Fruit fly (Drosophila melanogaster) whole organism, embryonic: ENCODE data around the gene CG43707.

ENCODE experiments used
- ATbp ChIP-seq: fragments of 200-800 bp; sonication (Bioruptor generic); optimal IDR thresholded peaks from 2 replicates; lab custom pipeline; 2017; ENCODE audit warnings: missing biosample characterization, mild to moderate bottlenecking, missing genetic modification characterization, missing genetic modification reagents
- Aef1 ChIP-seq: fragments of 200-800 bp; sonication (Bioruptor generic); IDR thresholded peaks from 3 replicates; pipeline ENCODE4 v1.3.6; 2022; ENCODE audit warnings: missing biosample characterization, missing genetic modification characterization
- Atf-2 ChIP-seq: fragments of 200-800 bp; sonication (Bioruptor generic); optimal IDR thresholded peaks from 2 replicates; lab custom pipeline; 2016; ENCODE audit warnings: missing biosample characterization, missing genetic modification characterization
- B-H2 ChIP-seq: fragments of 200-800 bp; sonication (Bioruptor generic); optimal IDR thresholded peaks from 2 replicates; lab custom pipeline; 2018; ENCODE audit warnings: missing biosample characterization, mild to moderate bottlenecking, missing genetic modification characterization
- CG11560 ChIP-seq: fragments of 200-800 bp; sonication (Bioruptor generic); IDR thresholded peaks from 3 replicates; pipeline ENCODE4 v1.3.6; 2022; ENCODE audit warnings: missing biosample characterization, missing genetic modification characterization
- CG12744 ChIP-seq: fragments of 200-800 bp; sonication (Bioruptor generic); optimal IDR thresholded peaks from 2 replicates; lab custom pipeline; 2016; ENCODE audit warnings: missing biosample characterization, missing genetic modification characterization
- CG13287 ChIP-seq: fragments of 200-800 bp; sonication (Bioruptor generic); IDR thresholded peaks from 2 replicates; pipeline ENCODE4 v1.3.6; 2022; ENCODE audit warnings: missing biosample characterization, missing genetic modification characterization; ENCODE audit not compliant: partially characterized antibody
- CG1529 ChIP-seq: fragments of 200-800 bp; sonication (Bioruptor generic); optimal IDR thresholded peaks from 3 replicates; lab custom pipeline; 2018; ENCODE audit warnings: missing biosample characterization, missing genetic modification characterization
- CG1792 ChIP-seq: fragments of 200-800 bp; sonication (Bioruptor generic); optimal IDR thresholded peaks from 2 replicates; lab custom pipeline; 2016; ENCODE audit warnings: missing biosample characterization, missing genetic modification characterization
- CG18599 ChIP-seq: fragments of 200-800 bp; sonication (Bioruptor generic); optimal IDR thresholded peaks from 3 replicates; lab custom pipeline; 2017; ENCODE audit warnings: missing biosample characterization, missing genetic modification characterization, mild to moderate bottlenecking, moderate library complexity, missing genetic modification reagents
- CG2712 ChIP-seq: fragments of 200-800 bp; optimal IDR thresholded peaks from 3 replicates; lab custom pipeline; 2019; ENCODE audit warnings: missing biosample characterization, mild to moderate bottlenecking, missing genetic modification characterization, moderate library complexity
- CG32532 ChIP-seq: fragments of 200-800 bp; sonication (Bioruptor generic); IDR thresholded peaks from 2 replicates; pipeline ENCODE4 v1.3.6; 2022; ENCODE audit warnings: missing biosample characterization, missing genetic modification characterization
- CG3995 ChIP-seq: fragments of 200-800 bp; sonication (Bioruptor generic); optimal IDR thresholded peaks from 3 replicates; lab custom pipeline; 2016; ENCODE audit warnings: missing biosample characterization, missing genetic modification characterization
- CG4424 ChIP-seq: fragments of 200-800 bp; sonication (Bioruptor generic); optimal IDR thresholded peaks from 3 replicates; lab custom pipeline; 2016; ENCODE audit warnings: missing biosample characterization, missing genetic modification characterization
- CG4854 ChIP-seq: fragments of 200-800 bp; sonication (Bioruptor generic); optimal IDR thresholded peaks from 2 replicates; lab custom pipeline; 2016; ENCODE audit warnings: missing biosample characterization, missing genetic modification characterization, inconsistent platforms
- CG5245 ChIP-seq: fragments of 200-800 bp; sonication (Bioruptor generic); optimal IDR thresholded peaks from 3 replicates; lab custom pipeline; 2016; ENCODE audit warnings: missing biosample characterization, missing genetic modification characterization
- CG6813 ChIP-seq: fragments of 200-800 bp; sonication (Bioruptor generic); optimal IDR thresholded peaks from 2 replicates; lab custom pipeline; 2017; ENCODE audit warnings: missing biosample characterization, missing genetic modification characterization, mild to moderate bottlenecking, moderate library complexity, missing genetic modification reagents
- CG7745 ChIP-seq: fragments of 200-800 bp; sonication (Bioruptor generic); optimal IDR thresholded peaks from 2 replicates; lab custom pipeline; 2018; ENCODE audit warnings: missing biosample characterization, mild to moderate bottlenecking, missing genetic modification characterization, moderate library complexity
- CG7839 ChIP-seq: fragments of 200-800 bp; sonication (Bioruptor generic); optimal IDR thresholded peaks from 3 replicates; lab custom pipeline; 2018; ENCODE audit warnings: missing biosample characterization, mild to moderate bottlenecking, missing genetic modification characterization, moderate library complexity
- CG8281 ChIP-seq: fragments of 200-800 bp; sonication (Bioruptor generic); optimal IDR thresholded peaks from 2 replicates; lab custom pipeline; 2018; ENCODE audit warnings: missing biosample characterization, mild to moderate bottlenecking, missing genetic modification characterization, moderate library complexity
- CG8478 ChIP-seq: fragments of >200 bp; optimal IDR thresholded peaks from 2 replicates; lab custom pipeline; 2018
- Deaf1 ChIP-seq: fragments of 200-800 bp; optimal IDR thresholded peaks from 3 replicates; lab custom pipeline; 2019; ENCODE audit warnings: missing biosample characterization, mild to moderate bottlenecking, missing genetic modification characterization, moderate library complexity
- E2f1 ChIP-seq: fragments of 200-800 bp; sonication (Bioruptor generic); IDR thresholded peaks from 2 replicates; pipeline ENCODE4 v1.3.6; 2022; ENCODE audit warnings: missing biosample characterization, missing genetic modification characterization
- HLH54F ChIP-seq: fragments of 200-800 bp; sonication (Bioruptor generic); optimal IDR thresholded peaks from 3 replicates; lab custom pipeline; 2016; ENCODE audit warnings: missing biosample characterization, missing genetic modification characterization
- Mad ChIP-seq: fragments of 200-800 bp; sonication (Bioruptor generic); optimal IDR thresholded peaks from 2 replicates; lab custom pipeline; 2016; ENCODE audit warnings: missing biosample characterization, missing genetic modification characterization
- Nf-YC ChIP-seq: fragments of 200-800 bp; optimal IDR thresholded peaks from 3 replicates; lab custom pipeline; 2019; ENCODE audit warnings: missing biosample characterization, mild to moderate bottlenecking, missing genetic modification characterization, moderate library complexity
- Rfx ChIP-seq: fragments of 200-800 bp; sonication (Bioruptor generic); IDR thresholded peaks from 2 replicates; pipeline ENCODE4 v1.3.6; 2022; ENCODE audit warnings: missing biosample characterization, missing genetic modification characterization
- Side ChIP-seq: fragments of 200-800 bp; sonication (Bioruptor generic); optimal IDR thresholded peaks from 2 replicates; lab custom pipeline; 2016; ENCODE audit warnings: missing biosample characterization, missing genetic modification characterization
- Spps ChIP-seq: fragments of 200-800 bp; sonication (Bioruptor generic); optimal IDR thresholded peaks from 2 replicates; lab custom pipeline; 2018; ENCODE audit warnings: missing biosample characterization, mild to moderate bottlenecking, missing genetic modification characterization
- Ssrp ChIP-seq: fragments of 200-800 bp; sonication (Bioruptor generic); optimal IDR thresholded peaks from 2 replicates; lab custom pipeline; 2018; ENCODE audit warnings: missing biosample characterization, mild to moderate bottlenecking, missing genetic modification characterization, moderate library complexity
- Stat92E ChIP-seq, 3 experiments: fragments of >200 bp in 2 of 3; fragments of 200-800 bp in 1 of 3; sonication (Bioruptor generic) in 1 of 3; optimal IDR thresholded peaks; 2 replicates each; lab custom pipeline; 2017 to 2019; ENCODE audit warnings: missing biosample characterization in 3 of 3, missing genetic modification characterization in 3 of 3, mild to moderate bottlenecking in 1 of 3, moderate library complexity in 1 of 3
- Tbp ChIP-seq: fragments of >200 bp; optimal IDR thresholded peaks from 2 replicates; lab custom pipeline; 2018; ENCODE audit warnings: missing biosample characterization, missing genetic modification characterization
- bab2 ChIP-seq: fragments of 200-800 bp; sonication (Bioruptor generic); optimal IDR thresholded peaks from 2 replicates; lab custom pipeline; 2016; ENCODE audit warnings: missing biosample characterization, missing genetic modification characterization
- chn ChIP-seq: fragments of 200-800 bp; sonication (Bioruptor generic); optimal IDR thresholded peaks from 2 replicates; lab custom pipeline; 2016; ENCODE audit warnings: missing biosample characterization, missing genetic modification characterization
- corto ChIP-seq: fragments of 200-800 bp; sonication (Bioruptor generic); optimal IDR thresholded peaks from 2 replicates; lab custom pipeline; 2016; ENCODE audit warnings: missing biosample characterization, mild to moderate bottlenecking, missing genetic modification characterization, moderate library complexity
- da ChIP-seq: fragments of 200-800 bp; sonication (Bioruptor generic); optimal IDR thresholded peaks from 2 replicates; lab custom pipeline; 2016; ENCODE audit warnings: missing biosample characterization, missing genetic modification characterization
- danr ChIP-seq: fragments of 200-800 bp; sonication (Bioruptor generic); IDR thresholded peaks from 2 replicates; pipeline ENCODE4 v1.3.6; 2022; ENCODE audit warnings: missing biosample characterization, missing genetic modification characterization
- dpn ChIP-seq, 2 experiments: fragments of 200-800 bp; sonication (Bioruptor generic); optimal IDR thresholded peaks; 3 replicates each; lab custom pipeline; 2016; ENCODE audit warnings: missing biosample characterization in 2 of 2, missing genetic modification characterization in 2 of 2
- ems ChIP-seq: fragments of 200-800 bp; sonication (Bioruptor generic); optimal IDR thresholded peaks from 3 replicates; lab custom pipeline; 2016; ENCODE audit warnings: missing biosample characterization, missing genetic modification characterization
- fd96Cb ChIP-seq: fragments of 200-800 bp; sonication (Bioruptor generic); optimal IDR thresholded peaks from 2 replicates; lab custom pipeline; 2018; ENCODE audit warnings: missing biosample characterization, mild to moderate bottlenecking, missing genetic modification characterization, moderate library complexity
- kni ChIP-seq: fragments of 200-800 bp; sonication (Bioruptor generic); optimal IDR thresholded peaks from 3 replicates; lab custom pipeline; 2017; ENCODE audit warnings: mild to moderate bottlenecking, missing biosample characterization, missing genetic modification reagents, missing genetic modification characterization
- lola ChIP-seq, 3 experiments: fragments of >200 bp in 2 of 3; fragments of 200-800 bp in 1 of 3; sonication (Bioruptor generic) in 1 of 3; optimal IDR thresholded peaks; 2 replicates each; lab custom pipeline; 2017 to 2019; ENCODE audit warnings: missing biosample characterization in 3 of 3, missing genetic modification characterization in 3 of 3, mild to moderate bottlenecking in 1 of 3, moderate library complexity in 1 of 3
- pros ChIP-seq: fragments of 200-800 bp; sonication (Bioruptor generic); optimal IDR thresholded peaks from 3 replicates; lab custom pipeline; 2019; ENCODE audit warnings: missing biosample characterization, mild to moderate bottlenecking, missing genetic modification characterization, moderate library complexity
- sc ChIP-seq, 3 experiments: fragments of >200 bp in 2 of 3; fragments of 200-800 bp in 1 of 3; sonication (Bioruptor generic) in 1 of 3; optimal IDR thresholded peaks; 2 replicates in 2 of 3; 3 replicates in 1 of 3; lab custom pipeline; 2017; ENCODE audit warnings: mild to moderate bottlenecking in 1 of 3, missing biosample characterization in 1 of 3, missing genetic modification characterization in 1 of 3, missing genetic modification reagents in 1 of 3
- sqz ChIP-seq: fragments of 200-800 bp; sonication (Bioruptor generic); optimal IDR thresholded peaks from 3 replicates; lab custom pipeline; 2018; ENCODE audit warnings: missing biosample characterization, mild to moderate bottlenecking, missing genetic modification characterization
- tin ChIP-seq: fragments of 200-800 bp; sonication (Bioruptor generic); optimal IDR thresholded peaks from 3 replicates; lab custom pipeline; 2016; ENCODE audit warnings: missing biosample characterization, missing genetic modification characterization
- tll ChIP-seq, 2 experiments: fragments of 200-800 bp in 1 of 2; fragments of >200 bp in 1 of 2; sonication (Bioruptor generic) in 1 of 2; optimal IDR thresholded peaks; 2 replicates each; lab custom pipeline; 2017 to 2019; ENCODE audit warnings: missing biosample characterization in 2 of 2, missing genetic modification characterization in 2 of 2, mild to moderate bottlenecking in 1 of 2, moderate library complexity in 1 of 2
- twi ChIP-seq: fragments of 200-800 bp; optimal IDR thresholded peaks from 2 replicates; lab custom pipeline; 2019; ENCODE audit warnings: missing biosample characterization, mild to moderate bottlenecking, missing genetic modification characterization, moderate library complexity
- zfh2 ChIP-seq: fragments of 200-800 bp; sonication (Bioruptor generic); optimal IDR thresholded peaks from 2 replicates; lab custom pipeline; 2016; ENCODE audit warnings: missing biosample characterization, missing genetic modification characterization

Gene CG43707

DNA sequence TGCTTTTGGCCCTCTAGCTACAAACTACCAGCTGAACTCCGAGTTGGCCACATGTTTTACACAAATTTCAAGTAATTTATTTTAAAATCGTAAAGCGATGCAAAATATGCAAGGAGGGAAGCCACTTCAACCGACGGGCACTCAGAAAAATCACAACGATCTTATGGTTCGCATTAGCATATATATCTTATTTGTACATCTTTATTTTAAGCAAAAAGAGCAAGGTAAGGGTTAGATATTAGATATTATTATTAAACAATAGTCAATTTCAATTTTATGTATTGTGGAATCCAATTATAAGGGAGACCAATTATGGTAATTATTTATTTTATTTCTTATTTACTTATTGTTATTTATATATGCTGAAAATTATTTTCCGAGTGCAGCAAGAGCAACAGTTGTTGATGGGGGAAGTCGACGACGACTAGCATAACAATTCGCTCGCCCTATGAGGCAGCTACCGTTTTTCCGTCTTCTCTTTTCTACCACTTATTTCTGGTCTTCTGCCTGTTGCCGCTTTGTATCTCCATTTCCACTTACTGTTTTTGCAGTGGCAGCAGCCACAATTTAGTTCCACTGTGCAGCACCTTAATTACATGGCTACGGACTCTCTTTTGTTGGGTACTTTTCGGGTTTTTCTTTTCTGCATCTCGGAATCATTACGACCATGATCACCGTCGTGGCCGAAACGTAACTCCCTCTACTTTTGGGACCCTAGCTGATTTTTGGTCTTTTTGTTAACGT, 12.8 kb downstream of the CG43707 start (continued):
- TF ChIP-seq E2f1 (GFP tag; lab: Robert Waterston, UW) (no peak), CG12744 (GFP tag; lab: Kevin White, UChicago) (no peak), CG4854 (no peak), CG8281 (tag; lab: Kevin White, UChicago) (no peak), dpn (GFP tag; optimal IDR thresholded peaks at IDR 0.05; lab: Kevin White, UChicago) (peak in 1 of 2 experiments; percentile 1), pros (GFP tag; lab: Kevin White, UChicago) (peak; percentile 58), tll (GFP tag; optimal IDR thresholded peaks at IDR 0.05; lab: Kevin White, UChicago) (no peak), Aef1 (GFP tag; lab: Robert Waterston, UW) (no peak), CG2712 (tag; lab: Kevin White, UChicago) (peak; percentile 85), sc (optimal IDR thresholded peaks at IDR 0.05; lab: Kevin White, UChicago) (no peak), sc (GFP tag; optimal IDR thresholded peaks at IDR 0.05; lab: Kevin White, UChicago) (peak; percentile 38), fd96Cb (tag; lab: Kevin White, UChicago) (peak; percentile 71), HLH54F (GFP tag; lab: Kevin White, UChicago) (no peak), CG18599 (GFP tag; lab: Kevin White, UChicago) (no peak), CG5245 (peak; percentile 11), CG3995 (GFP tag; lab: Kevin White, UChicago) (no peak), bab2 (no peak), twi (tag; lab: Kevin White, UChicago) (peak; percentile 41), corto (GFP tag; lab: Kevin White, UChicago) (no peak), Atf-2 (no peak), da (GFP tag; lab: Kevin White, UChicago) (no peak), CG13287 (GFP tag; lab: Robert Waterston, UW) (no peak), CG7839 (peak; percentile 66), CG7745 (tag; lab: Kevin White, UChicago) (no peak), zfh2 (GFP tag; lab: Kevin White, UChicago) (no peak), B-H2 (GFP tag; lab: Kevin White, UChicago) (no peak), sqz (GFP tag; lab: Kevin White, UChicago) (peak; percentile 34), chn (no peak), CG4424 (GFP tag; lab: Kevin White, UChicago) (peak; percentile 72), Rfx (GFP tag; lab: Robert Waterston, UW) (no peak), kni (GFP tag; lab: Kevin White, UChicago) (peak; percentile 47), Ssrp (tag; lab: Kevin White, UChicago) (peak; percentile 61), Spps (peak; percentile 56), CG1529 (GFP tag; lab: Kevin White, UChicago) (peak; percentile 75), Deaf1 (tag; lab: Kevin White, UChicago) (peak; percentile 3), CG8478 (lab: Kevin White, UChicago) (no peak), Nf-YC (tag; lab: Kevin White, UChicago) (peak; percentile 10), CG11560 (no peak), Tbp (GFP tag; lab: Kevin White, UChicago) (no peak), ems (GFP tag; lab: Kevin White, UChicago) (no peak), Mad (GFP tag; lab: Kevin White, UChicago) (no peak), CG1792 (GFP tag; lab: Kevin White, UChicago) (no peak), lola (GFP tag; optimal IDR thresholded peaks at IDR 0.05; lab: Kevin White, UChicago) (peak in 1 of 3 experiments; percentile 78), danr (GFP tag; lab: Robert Waterston, UW) (no peak), CG6813 (GFP tag; lab: Kevin White, UChicago) (peak; percentile 18), ATbp (peak; percentile 55), Side (no peak), tin (GFP tag; lab: Kevin White, UChicago) (peak; percentile 14), CG32532 (GFP tag; lab: Robert Waterston, UW) (no peak), Stat92E (GFP tag; optimal IDR thresholded peaks at IDR 0.05; lab: Kevin White, UChicago) (no peak)
